Worm (Caenorhabditis elegans): Measurements from ENCODE around the gene C04G6.13.

Gene C04G6.13

DNA sequence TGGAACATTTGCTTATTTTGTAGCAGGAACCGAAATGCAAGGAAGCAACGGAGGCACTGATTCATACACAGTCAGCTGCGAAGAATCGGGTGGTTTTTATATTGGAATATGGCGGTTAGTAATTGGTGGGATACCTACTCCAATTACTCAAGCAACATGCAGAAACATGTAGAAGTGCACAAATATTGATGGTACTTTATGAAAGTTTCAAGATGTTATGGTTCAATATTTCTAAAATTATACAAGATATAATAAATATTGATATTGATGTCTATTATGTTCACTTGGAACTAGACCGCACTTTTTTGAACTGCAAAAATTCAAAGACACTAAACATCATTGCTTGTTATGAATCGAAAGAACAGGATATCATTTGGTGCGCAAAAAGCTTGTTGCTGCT lies at the start of gene C04G6.13:
Gene C04G6.13 (plus strand): TSS at position 301 of the 400 bp plus-strand sequence.
- TF ChIP-seq aly-2 (tag; optimal IDR thresholded peaks at IDR 0.05) (no peak), snu-23 (GFP tag; optimal IDR thresholded peaks at IDR 0.05) (no peak), C34B4.2 (tag; optimal IDR thresholded peaks at IDR 0.05) (no peak), lin-39 (tag; optimal IDR thresholded peaks at IDR 0.05) (no peak), fos-1 (tag; optimal IDR thresholded peaks at IDR 0.05) (no peak), ets-5 (GFP tag; IDR thresholded peaks at IDR 0.05) (no peak)

DNA sequence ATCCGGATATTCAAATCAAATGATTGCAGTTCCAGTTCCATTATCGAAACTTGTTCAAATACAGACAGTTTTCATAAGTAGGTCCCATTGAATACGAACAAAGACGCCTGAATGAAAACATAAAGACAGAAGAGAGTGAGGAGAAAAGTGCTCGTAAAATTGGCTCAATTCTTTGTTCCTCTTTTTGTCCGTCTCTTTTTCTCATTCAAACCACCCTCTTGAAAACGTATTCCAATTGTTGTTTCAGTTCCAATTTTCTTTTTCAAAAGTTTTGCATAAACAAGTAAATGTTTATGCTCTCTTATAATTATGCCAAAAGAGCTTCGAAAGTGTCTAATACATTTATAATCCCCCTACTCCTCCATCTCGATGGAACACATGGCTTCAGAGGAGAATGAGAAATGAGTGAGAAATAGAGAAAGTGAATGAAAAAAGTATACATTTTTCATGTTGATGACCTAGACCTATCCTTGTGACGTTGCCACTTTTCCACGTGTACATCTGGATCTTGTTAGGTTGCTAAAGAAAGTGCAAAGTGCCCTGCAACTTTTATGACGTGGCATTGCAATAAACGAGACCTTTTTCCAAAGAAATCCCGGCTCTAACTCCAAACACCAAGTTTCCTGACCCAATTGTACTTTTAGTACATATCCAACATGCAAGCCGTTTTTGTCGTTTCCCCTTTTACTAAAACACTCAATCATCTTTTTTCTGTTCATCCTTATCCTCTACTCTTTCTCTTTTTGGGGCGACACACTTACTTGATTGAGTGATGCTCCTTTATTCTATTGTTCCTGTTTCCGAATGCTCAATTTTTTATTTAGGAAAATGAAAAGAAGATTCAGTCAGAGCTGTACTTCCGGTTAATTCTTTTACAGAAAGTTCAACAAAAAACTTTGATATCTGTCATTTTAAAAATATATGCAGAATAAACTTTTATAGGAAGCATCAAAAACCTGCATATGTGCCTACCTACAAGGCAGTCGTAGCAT lies 47.5 kb upstream of the C04G6.13 start:
- TF ChIP-seq lin-14 (GFP tag; optimal IDR thresholded peaks at IDR 0.05) (peak; percentile 58), fkh-10 (GFP tag; optimal IDR thresholded peaks at IDR 0.05) (peak; percentile 87), unc-30 (tag; optimal IDR thresholded peaks at IDR 0.05) (no peak), C34B4.2 (tag; optimal IDR thresholded peaks at IDR 0.05) (no peak)

ce11 chrII:5047279-5047678 lies 46.8 kb upstream of the C04G6.13 start:
- TF ChIP-seq nhr-11 (tag; optimal IDR thresholded peaks at IDR 0.05): no peak
- peak; percentile 57 for TF ChIP-seq nhr-85 (tag)
- TF ChIP-seq rnt-1 (tag; optimal IDR thresholded peaks at IDR 0.05): peak; percentile 38
- no peak for TF ChIP-seq pax-3 (tag; optimal IDR thresholded peaks at IDR 0.05)
- TF ChIP-seq unc-30 (tag; optimal IDR thresholded peaks at IDR 0.05): no peak
- no peak for TF ChIP-seq ceh-90 (tag; optimal IDR thresholded peaks at IDR 0.05)
- no peak for TF ChIP-seq dsc-1 (tag; optimal IDR thresholded peaks at IDR 0.05)
- TF ChIP-seq zag-1 (tag; optimal IDR thresholded peaks at IDR 0.05): no peak
- no peak for TF ChIP-seq lin-15B (tag; optimal IDR thresholded peaks at IDR 0.05)
- no peak for TF ChIP-seq lin-13 (GFP tag; optimal IDR thresholded peaks at IDR 0.05)
- TF ChIP-seq lin-14 (GFP tag; optimal IDR thresholded peaks at IDR 0.05): peak; percentile 59
- no peak for TF ChIP-seq elt-2 (tag; optimal IDR thresholded peaks at IDR 0.05)
- TF ChIP-seq nhr-12 (tag; optimal IDR thresholded peaks at IDR 0.05): no peak
- TF ChIP-seq snu-23 (GFP tag; optimal IDR thresholded peaks at IDR 0.05): peak; percentile 37
- no peak for TF ChIP-seq tbx-2 (tag; optimal IDR thresholded peaks at IDR 0.05)
- TF ChIP-seq pqm-1 (tag; optimal IDR thresholded peaks at IDR 0.05): no peak
- TF ChIP-seq skn-1 (tag; optimal IDR thresholded peaks at IDR 0.05): peak; percentile 15
- TF ChIP-seq nhr-237 (tag; optimal IDR thresholded peaks at IDR 0.05): no peak
- TF ChIP-seq egl-27 (tag; optimal IDR thresholded peaks at IDR 0.05): no peak
- peak; percentile 44 for TF ChIP-seq mep-1 (tag; optimal IDR thresholded peaks at IDR 0.05)
- no peak for TF ChIP-seq hpl-2 (GFP tag; optimal IDR thresholded peaks at IDR 0.05)
- TF ChIP-seq snpc-4 (tag; optimal IDR thresholded peaks at IDR 0.05): no peak
- TF ChIP-seq swsn-7 (tag; optimal IDR thresholded peaks at IDR 0.05): no peak
- TF ChIP-seq aly-2 (tag; optimal IDR thresholded peaks at IDR 0.05): no peak
- TF ChIP-seq sptf-1 (tag; optimal IDR thresholded peaks at IDR 0.05): no peak
- no peak for TF ChIP-seq tlp-1 (tag; optimal IDR thresholded peaks at IDR 0.05)
- TF ChIP-seq unc-130 (tag; optimal IDR thresholded peaks at IDR 0.05): no peak
- TF ChIP-seq lin-35 (GFP tag; optimal IDR thresholded peaks at IDR 0.05): peak; percentile 12 to 14
- TF ChIP-seq blmp-1 (tag; optimal IDR thresholded peaks at IDR 0.05): peak; percentile 29
- no peak for TF ChIP-seq xbp-1 (tag; optimal IDR thresholded peaks at IDR 0.05)
- no peak for TF ChIP-seq ceh-63 (GFP tag; optimal IDR thresholded peaks at IDR 0.05)
- TF ChIP-seq fos-1 (tag; optimal IDR thresholded peaks at IDR 0.05): no peak
- no peak for TF ChIP-seq nhr-76 (tag; optimal IDR thresholded peaks at IDR 0.05)
- TF ChIP-seq alr-1 (tag; optimal IDR thresholded peaks at IDR 0.05; ENCODE audit: borderline replicate concordance): no peak
- no peak for TF ChIP-seq nhr-90 (tag; optimal IDR thresholded peaks at IDR 0.05; ENCODE audit: poor library complexity)
- TF ChIP-seq C34B4.2 (tag; optimal IDR thresholded peaks at IDR 0.05): no peak
- TF ChIP-seq fkh-10 (GFP tag; optimal IDR thresholded peaks at IDR 0.05): no peak
- no peak for TF ChIP-seq unc-86 (tag; optimal IDR thresholded peaks at IDR 0.05)
- TF ChIP-seq lsy-2 (tag; optimal IDR thresholded peaks at IDR 0.05): peak in 1 of 2 experiments; percentile 29
- peak; percentile 16 to 51 for TF ChIP-seq efl-1 (optimal IDR thresholded peaks at IDR 0.05)
- TF ChIP-seq efl-1 (GFP tag; optimal IDR thresholded peaks at IDR 0.05 in 1 of 2): peak; percentile 10 to 86
- no peak for TF ChIP-seq hlh-17 (GFP tag; optimal IDR thresholded peaks at IDR 0.05; ENCODE audit: borderline replicate concordance)
- peak in 1 of 2 experiments; percentile 6 for TF ChIP-seq mdl-1 (tag; optimal IDR thresholded peaks at IDR 0.05)
- TF ChIP-seq lin-39 (tag; optimal IDR thresholded peaks at IDR 0.05): no peak
- no peak for TF ChIP-seq ceh-8 (GFP tag; optimal IDR thresholded peaks at IDR 0.05)
